Worm (Caenorhabditis elegans) whole organism, L2 larva: ENCODE measurements around the gene F40G12.11.

ENCODE experiments used
- C34F6.9 ChIP-seq: fragments of 150-350 bp; optimal IDR thresholded peaks from 2 replicates; lab custom pipeline; 2014; ENCODE audit warnings: missing biosample characterization, missing genetic modification characterization
- Y55F3AM.14 ChIP-seq: fragments of 200-800 bp; sonication (Bioruptor generic); optimal IDR thresholded peaks from 2 replicates; lab custom pipeline; 2018; ENCODE audit warnings: mild to moderate bottlenecking, missing genetic modification characterization, missing compliant biosample characterization
- alr-1 ChIP-seq: fragments of 150-350 bp; optimal IDR thresholded peaks from 2 replicates; lab custom pipeline; 2014; ENCODE audit warnings: missing biosample characterization, missing genetic modification characterization
- ama-1 ChIP-seq: fragments of 150-350 bp; optimal IDR thresholded peaks from 2 replicates; lab custom pipeline; 2018; ENCODE audit warnings: inconsistent platforms
- blmp-1 ChIP-seq: sonication (generic microtip); optimal IDR thresholded peaks from 2 replicates; lab custom pipeline; 2017; ENCODE audit warnings: missing genetic modification characterization, mild to moderate bottlenecking, missing compliant biosample characterization, antibody characterized with exemption, moderate library complexity; ENCODE audit not compliant: insufficient read depth
- ceh-16 ChIP-seq: fragments of 150-350 bp; optimal IDR thresholded peaks from 2 replicates; lab custom pipeline; 2014; ENCODE audit warnings: missing biosample characterization, missing genetic modification characterization
- dmd-4 ChIP-seq: sonication (generic microtip); optimal IDR thresholded peaks from 2 replicates; lab custom pipeline; 2017; ENCODE audit warnings: missing biosample characterization, missing genetic modification characterization
- egl-27 ChIP-seq: sonication (generic microtip); optimal IDR thresholded peaks from 3 replicates; lab custom pipeline; 2017; ENCODE audit warnings: missing biosample characterization, missing genetic modification reagents, missing genetic modification characterization
- elt-1 ChIP-seq: fragments of 150-350 bp; optimal IDR thresholded peaks from 2 replicates; lab custom pipeline; 2014; ENCODE audit warnings: missing biosample characterization, missing genetic modification characterization
- elt-3 ChIP-seq: sonication (generic microtip); optimal IDR thresholded peaks from 2 replicates; lab custom pipeline; 2017; ENCODE audit warnings: missing biosample characterization, missing genetic modification characterization
- fos-1 ChIP-seq: fragments of 150-350 bp; optimal IDR thresholded peaks from 2 replicates; lab custom pipeline; 2014; ENCODE audit warnings: missing biosample characterization, missing genetic modification characterization
- lin-39 ChIP-seq: fragments of 150-350 bp; optimal IDR thresholded peaks from 2 replicates; lab custom pipeline; 2014; ENCODE audit warnings: missing biosample characterization, missing genetic modification reagents, missing genetic modification characterization
- lsy-2 ChIP-seq, 2 experiments: fragments of 150-350 bp in 1 of 2; sonication (generic microtip) in 1 of 2; optimal IDR thresholded peaks; 2 replicates each; lab custom pipeline; 2014 to 2017; ENCODE audit warnings: missing biosample characterization in 2 of 2, missing genetic modification characterization in 2 of 2
- mab-5 ChIP-seq: fragments of 150-350 bp; optimal IDR thresholded peaks from 2 replicates; lab custom pipeline; 2014; ENCODE audit warnings: missing biosample characterization, missing genetic modification characterization
- mdl-1 ChIP-seq, 2 experiments: fragments of 150-350 bp in 1 of 2; sonication (generic microtip) in 1 of 2; optimal IDR thresholded peaks; 2 replicates each; lab custom pipeline; 2017; ENCODE audit warnings: missing biosample characterization in 2 of 2, missing genetic modification characterization in 2 of 2
- nhr-10 ChIP-seq: sonication (generic microtip); optimal IDR thresholded peaks from 2 replicates; lab custom pipeline; 2017; ENCODE audit warnings: missing biosample characterization, missing genetic modification characterization
- nhr-129 ChIP-seq: fragments of 150-350 bp; optimal IDR thresholded peaks from 2 replicates; lab custom pipeline; 2014; ENCODE audit warnings: missing biosample characterization, missing genetic modification characterization
- nhr-21 ChIP-seq: fragments of 150-350 bp; optimal IDR thresholded peaks from 2 replicates; lab custom pipeline; 2014; ENCODE audit warnings: missing biosample characterization, missing genetic modification characterization
- nhr-237 ChIP-seq: fragments of 150-350 bp; optimal IDR thresholded peaks from 2 replicates; lab custom pipeline; 2014; ENCODE audit warnings: missing biosample characterization, missing genetic modification characterization
- nhr-25 ChIP-seq: fragments of 150-350 bp; sonication (generic microtip); optimal IDR thresholded peaks from 3 replicates; lab custom pipeline; 2014; ENCODE audit warnings: missing biosample characterization, missing genetic modification characterization
- nhr-77 ChIP-seq: fragments of 150-350 bp; optimal IDR thresholded peaks from 2 replicates; lab custom pipeline; 2014; ENCODE audit warnings: missing biosample characterization, missing genetic modification characterization
- peb-1 ChIP-seq: fragments of 150-350 bp; optimal IDR thresholded peaks from 2 replicates; lab custom pipeline; 2014; ENCODE audit warnings: missing biosample characterization, missing genetic modification characterization
- skn-1 ChIP-seq: sonication (generic microtip); optimal IDR thresholded peaks from 2 replicates; lab custom pipeline; 2017; ENCODE audit warnings: missing biosample characterization, missing genetic modification characterization
- sma-3 ChIP-seq: sonication (generic microtip); optimal IDR thresholded peaks from 2 replicates; lab custom pipeline; 2016; ENCODE audit warnings: missing genetic modification reagents, missing genetic modification characterization, missing compliant biosample characterization
- unc-39 ChIP-seq: fragments of 150-350 bp; optimal IDR thresholded peaks from 2 replicates; lab custom pipeline; 2014; ENCODE audit warnings: missing biosample characterization, missing genetic modification characterization
- unc-62 ChIP-seq: fragments of 150-350 bp; optimal IDR thresholded peaks from 2 replicates; lab custom pipeline; 2014; ENCODE audit warnings: missing biosample characterization, missing genetic modification reagents, missing genetic modification characterization
- zag-1 ChIP-seq: fragments of 150-350 bp; optimal IDR thresholded peaks from 2 replicates; lab custom pipeline; 2014; ENCODE audit warnings: missing biosample characterization, missing genetic modification characterization
- ztf-1 ChIP-seq: fragments of 200-800 bp; sonication (Bioruptor generic); conservative IDR thresholded peaks from 2 replicates; pipeline ENCODE4 v1.3.6; 2022; ENCODE audit warnings: missing genetic modification characterization, missing compliant biosample characterization
- ztf-11 ChIP-seq: sonication (generic microtip); optimal IDR thresholded peaks from 2 replicates; lab custom pipeline; 2017; ENCODE audit warnings: missing biosample characterization, missing genetic modification characterization
- ztf-4 ChIP-seq: fragments of 150-350 bp; optimal IDR thresholded peaks from 2 replicates; lab custom pipeline; 2014; ENCODE audit warnings: missing biosample characterization, missing genetic modification characterization

F40G12.11 gene

DNA sequence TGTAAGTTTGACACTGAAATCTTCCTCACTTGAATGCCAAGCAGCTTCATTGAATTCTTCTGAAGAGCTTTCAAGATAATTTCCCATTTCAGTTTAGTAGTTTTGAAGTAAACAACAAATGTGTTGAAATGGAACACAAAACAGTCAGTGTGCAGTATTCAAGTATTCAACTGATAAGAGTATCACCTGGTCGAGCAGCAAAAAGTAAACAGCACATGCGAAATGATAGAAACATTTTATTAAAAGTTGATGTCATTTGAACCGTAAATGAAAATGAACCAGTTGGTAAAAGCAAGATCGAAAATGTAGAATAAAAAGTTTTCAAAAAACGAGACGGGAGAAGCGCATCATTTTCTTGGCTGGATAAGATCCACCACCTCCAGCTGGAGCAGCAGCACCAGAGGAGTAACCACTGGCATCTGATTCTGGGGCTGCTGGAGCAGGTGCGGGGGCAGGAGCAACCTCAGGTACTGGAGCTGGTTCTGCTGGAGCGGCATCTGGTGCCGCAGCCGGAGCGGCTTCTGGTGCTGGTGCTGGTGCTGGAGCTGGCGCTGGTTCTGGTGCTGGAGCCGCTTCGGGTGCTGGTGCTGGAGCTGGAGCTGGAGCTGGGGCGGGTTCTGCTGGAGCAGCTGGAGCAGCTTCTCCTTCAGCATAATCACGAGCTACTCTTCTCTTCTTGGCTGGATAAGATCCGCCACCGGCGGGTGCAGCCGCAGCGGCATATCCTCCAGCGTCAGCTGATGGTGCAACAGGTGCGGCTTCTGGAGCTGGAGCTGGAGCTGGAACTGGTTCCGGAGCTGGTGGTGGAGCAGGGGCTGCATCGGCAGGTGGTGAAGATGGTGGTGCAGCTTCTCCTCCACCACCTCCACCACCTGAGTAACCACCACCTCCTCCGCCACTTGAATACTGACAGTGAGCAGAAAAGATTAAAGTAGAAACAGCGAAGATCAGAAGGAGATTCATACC, 38.8 kb downstream of the F40G12.11 start, which contains the start of the genes F47B8.4 and F47B8.18:
Gene F47B8.4 (minus strand): TSS at position 172 of the 966 bp plus-strand sequence.
Gene F47B8.18 (minus strand): TSS at position 963 of the 966 bp plus-strand sequence.
- TF ChIP-seq ceh-16 (no peak), mdl-1 (tag; optimal IDR thresholded peaks at IDR 0.05; lab: Kevin White, UChicago) (no peak), lsy-2 (tag; optimal IDR thresholded peaks at IDR 0.05; lab: Kevin White, UChicago) (no peak), mab-5 (no peak), fos-1 (tag; lab: Kevin White, UChicago) (peak; percentile 26), nhr-10 (no peak)

DNA sequence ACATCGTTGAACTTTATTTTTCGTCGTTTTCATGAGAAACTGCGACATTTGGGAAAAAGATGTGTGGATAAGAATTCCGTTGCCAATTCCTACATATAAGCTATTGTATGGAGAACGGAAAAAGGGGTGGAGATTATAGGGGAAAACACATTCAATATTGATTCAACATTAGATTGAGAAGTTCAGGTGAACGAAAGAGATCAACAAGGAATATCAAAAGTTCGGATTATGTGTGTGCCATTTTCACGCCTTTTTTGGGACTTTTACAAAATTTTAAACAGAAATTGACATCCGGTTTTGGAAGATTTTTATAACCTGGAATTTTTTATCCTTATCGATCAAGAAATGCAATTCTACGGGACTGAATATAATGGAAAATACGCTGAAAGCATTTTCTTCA, 41.8 kb downstream of the F40G12.11 start, which contains the start of gene F47B8.5:
Gene F47B8.5 (minus strand): TSS at position 101 of the 400 bp plus-strand sequence.
- TF ChIP-seq mdl-1 (tag; optimal IDR thresholded peaks at IDR 0.05; lab: Kevin White, UChicago) = no peak
- no peak for TF ChIP-seq ztf-4 (tag; lab: Kevin White, UChicago)
- no peak for TF ChIP-seq C34F6.9
- TF ChIP-seq ztf-11 (tag; lab: Kevin White, UChicago) = no peak
- no peak for TF ChIP-seq sma-3 (GFP tag; lab: Kevin White, UChicago)
- TF ChIP-seq nhr-129 = no peak
- no peak for TF ChIP-seq nhr-21 (tag; lab: Kevin White, UChicago)
- TF ChIP-seq Y55F3AM.14 (GFP tag; lab: Kevin White, UChicago) = no peak
- TF ChIP-seq mab-5 = no peak

DNA sequence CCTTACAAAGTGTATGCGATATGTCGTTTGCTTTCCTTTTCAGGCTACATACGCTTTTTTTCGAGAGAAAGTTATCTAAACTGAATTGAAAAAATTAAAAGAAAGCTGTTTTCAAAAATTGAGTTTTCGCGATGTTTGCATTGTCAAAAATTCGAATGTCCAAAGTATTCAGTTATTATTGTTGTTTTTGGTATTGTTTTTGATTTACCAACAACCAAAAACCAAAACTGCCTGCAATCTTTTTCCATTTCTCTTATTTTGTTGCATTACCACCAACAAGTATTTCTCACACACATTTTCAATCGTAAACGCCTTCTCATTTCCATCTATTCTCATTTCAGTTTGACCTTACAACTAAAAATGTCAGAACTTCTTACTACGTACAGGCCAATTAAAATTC, 42.8 kb downstream of the F40G12.11 start, which contains the start of gene pepm-1:
Gene pepm-1 (plus strand): TSS at position 301 of the 400 bp plus-strand sequence.
- TF ChIP-seq egl-27 (tag; lab: Kevin White, UChicago) = no peak
- no peak for TF ChIP-seq peb-1 (tag; lab: Kevin White, UChicago)
- no peak for TF ChIP-seq nhr-10
- TF ChIP-seq unc-39 (tag; lab: Kevin White, UChicago) = no peak
- no peak for TF ChIP-seq elt-1 (tag; lab: Kevin White, UChicago)
- TF ChIP-seq skn-1 (tag; lab: Kevin White, UChicago) = no peak
- no peak for TF ChIP-seq dmd-4
- TF ChIP-seq unc-62 (GFP tag; lab: Kevin White, UChicago) = no peak
- no peak for TF ChIP-seq nhr-237 (tag; lab: Kevin White, UChicago)
- TF ChIP-seq lsy-2 (tag; optimal IDR thresholded peaks at IDR 0.05; lab: Kevin White, UChicago) = no peak
- TF ChIP-seq ceh-16 = no peak
- no peak for TF ChIP-seq mab-5
- TF ChIP-seq, all 48 proteins: peak for 0

DNA sequence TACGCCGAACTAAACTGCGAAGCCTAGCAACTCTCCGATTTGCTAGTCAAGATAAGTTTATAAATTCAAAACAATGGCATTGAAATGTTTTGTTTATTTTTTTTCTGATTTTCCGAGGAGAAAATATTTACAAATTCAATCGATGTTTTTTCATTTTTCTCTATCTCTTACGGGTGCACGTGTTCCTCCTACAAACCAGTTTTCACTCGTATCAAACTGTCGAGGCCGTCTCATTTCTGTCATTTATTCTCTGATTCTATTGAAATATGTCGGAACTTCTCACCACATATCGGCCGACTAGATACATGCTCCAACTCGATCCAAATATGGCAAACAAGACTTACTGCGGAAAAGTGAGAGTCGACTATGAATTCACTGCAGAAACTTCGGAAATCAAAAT, 45.5 kb downstream of the F40G12.11 start, which contains the start of gene F47B8.8:
Gene F47B8.8 (plus strand): TSS at position 257 of the 400 bp plus-strand sequence.
- TF ChIP-seq ama-1 (lab: Kevin White, UChicago) (no peak), nhr-25 (peak; percentile 30), lin-39 (tag; lab: Kevin White, UChicago) (no peak)

DNA sequence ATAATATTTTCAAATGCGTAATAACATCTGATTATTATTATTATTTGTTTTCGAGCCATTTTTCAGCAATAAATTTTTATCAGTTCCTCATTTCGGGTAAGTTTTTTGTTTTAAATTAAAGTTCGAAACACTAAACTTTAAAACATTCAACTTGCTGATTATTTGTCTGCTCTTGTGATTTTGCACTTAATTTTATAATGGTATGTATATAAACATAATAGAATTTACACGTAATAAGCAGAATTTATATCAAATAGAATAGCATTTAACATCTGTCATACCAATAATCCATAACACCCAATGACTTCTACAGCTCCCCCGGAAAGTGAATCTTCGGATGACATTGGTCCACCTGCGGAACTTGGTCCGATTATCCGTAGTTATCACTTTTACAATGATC, 47.1 kb downstream of the F40G12.11 start, which contains the start of gene srm-4:
Gene srm-4 (plus strand): TSS at position 301 of the 400 bp plus-strand sequence.
- TF ChIP-seq mab-5 = no peak

DNA sequence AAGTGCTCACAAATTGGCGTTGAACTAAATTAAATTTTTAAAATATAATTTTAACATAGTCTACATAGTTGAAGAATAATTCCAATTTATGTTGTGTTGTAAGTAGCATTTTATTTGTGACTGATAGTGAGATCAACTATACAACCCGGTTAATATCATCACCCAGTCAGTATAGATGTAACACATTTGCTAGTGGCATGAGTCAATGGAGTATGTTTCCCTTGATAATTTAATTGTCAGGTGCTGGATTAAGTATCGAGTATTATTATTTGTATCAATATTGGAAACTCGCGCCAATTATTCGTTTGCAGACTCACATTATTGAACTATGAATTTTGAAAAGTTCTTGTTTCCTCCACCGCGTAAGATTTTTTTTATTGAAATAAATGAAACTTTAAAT, 48.9 kb downstream of the F40G12.11 start, which contains the start of gene srm-5:
Gene srm-5 (plus strand): TSS at position 301 of the 400 bp plus-strand sequence.
- no peak for TF ChIP-seq ztf-4 (tag; lab: Kevin White, UChicago)
- no peak for TF ChIP-seq fos-1 (tag; lab: Kevin White, UChicago)
- TF ChIP-seq ztf-1 (GFP tag; lab: Robert Waterston, UW) = no peak
- no peak for TF ChIP-seq blmp-1
- no peak for TF ChIP-seq sma-3 (GFP tag; lab: Kevin White, UChicago)
- no peak for TF ChIP-seq zag-1 (tag; lab: Kevin White, UChicago)
- TF ChIP-seq skn-1 (tag; lab: Kevin White, UChicago) = no peak
- TF ChIP-seq egl-27 (tag; lab: Kevin White, UChicago) = no peak
- no peak for TF ChIP-seq elt-3
- TF ChIP-seq ztf-11 (tag; lab: Kevin White, UChicago) = no peak
- no peak for TF ChIP-seq nhr-77
- TF ChIP-seq ceh-16 = no peak
- no peak for TF ChIP-seq mab-5
- TF ChIP-seq Y55F3AM.14 (GFP tag; lab: Kevin White, UChicago) = no peak
- TF ChIP-seq alr-1 (tag; lab: Kevin White, UChicago) = no peak
- TF ChIP-seq, all 48 proteins: peak for 0
